Fruit fly (Drosophila melanogaster) whole organism, embryonic: ENCODE results near the gene CG1640.

Source experiments
- Atf-2 ChIP-seq: fragments of 200-800 bp; sonication (Bioruptor generic); optimal IDR thresholded peaks from 2 replicates; lab custom pipeline; 2016; ENCODE audit warnings: missing biosample characterization, missing genetic modification characterization
- Atf6 ChIP-seq: fragments of 200-800 bp; sonication (Bioruptor generic); IDR thresholded peaks from 2 replicates; pipeline ENCODE4 v1.3.6; 2022; ENCODE audit warnings: missing biosample characterization, missing genetic modification characterization
- CG10321 ChIP-seq: fragments of 200-800 bp; sonication (Bioruptor generic); IDR thresholded peaks from 2 replicates; pipeline ENCODE4 v1.3.6; 2022; ENCODE audit warnings: missing biosample characterization, missing genetic modification characterization
- CG18599 ChIP-seq: fragments of 200-800 bp; sonication (Bioruptor generic); optimal IDR thresholded peaks from 3 replicates; lab custom pipeline; 2017; ENCODE audit warnings: missing biosample characterization, missing genetic modification characterization, mild to moderate bottlenecking, moderate library complexity, missing genetic modification reagents
- CG2202 ChIP-seq: fragments of 200-800 bp; sonication (Bioruptor generic); optimal IDR thresholded peaks from 2 replicates; lab custom pipeline; 2018; ENCODE audit warnings: missing biosample characterization, mild to moderate bottlenecking, missing genetic modification characterization
- CG30020 ChIP-seq: fragments of 200-800 bp; optimal IDR thresholded peaks from 2 replicates; lab custom pipeline; 2019; ENCODE audit warnings: missing biosample characterization, mild to moderate bottlenecking, missing genetic modification characterization, moderate library complexity
- CG33213 ChIP-seq: fragments of 200-800 bp; sonication (Bioruptor generic); optimal IDR thresholded peaks from 3 replicates; lab custom pipeline; 2016; ENCODE audit warnings: missing biosample characterization, missing genetic modification characterization
- CG3407 ChIP-seq: fragments of 200-800 bp; sonication (Bioruptor generic); optimal IDR thresholded peaks from 2 replicates; lab custom pipeline; 2018; ENCODE audit warnings: missing biosample characterization, mild to moderate bottlenecking, missing genetic modification characterization
- CG4404 ChIP-seq: fragments of 200-800 bp; sonication (Bioruptor generic); IDR thresholded peaks from 2 replicates; pipeline ENCODE4 v1.3.6; 2022; ENCODE audit warnings: missing biosample characterization, missing genetic modification characterization
- CG5245 ChIP-seq: fragments of 200-800 bp; sonication (Bioruptor generic); optimal IDR thresholded peaks from 3 replicates; lab custom pipeline; 2016; ENCODE audit warnings: missing biosample characterization, missing genetic modification characterization
- CG6683 ChIP-seq: fragments of 200-800 bp; sonication (Bioruptor generic); optimal IDR thresholded peaks from 2 replicates; lab custom pipeline; 2017; ENCODE audit warnings: missing biosample characterization, mild to moderate bottlenecking, missing genetic modification characterization, missing genetic modification reagents
- CG6854 ChIP-seq: fragments of 200-800 bp; sonication (Bioruptor generic); optimal IDR thresholded peaks from 3 replicates; lab custom pipeline; 2017; ENCODE audit warnings: missing biosample characterization, mild to moderate bottlenecking, missing genetic modification characterization
- CG7372 ChIP-seq: fragments of 200-800 bp; sonication (Bioruptor generic); IDR thresholded peaks from 2 replicates; pipeline ENCODE4 v1.3.6; 2022; ENCODE audit warnings: missing biosample characterization, missing genetic modification characterization
- CG7928 ChIP-seq: fragments of 200-800 bp; sonication (Bioruptor generic); optimal IDR thresholded peaks from 2 replicates; lab custom pipeline; 2017; ENCODE audit warnings: missing biosample characterization, mild to moderate bottlenecking, missing genetic modification characterization
- CG7963 ChIP-seq: fragments of 200-800 bp; sonication (Bioruptor generic); IDR thresholded peaks from 3 replicates; pipeline ENCODE4 v1.3.6; 2022; ENCODE audit warnings: missing biosample characterization, missing genetic modification characterization; ENCODE audit not compliant: partially characterized antibody
- CG8089 ChIP-seq: fragments of 200-800 bp; sonication (Bioruptor generic); optimal IDR thresholded peaks from 3 replicates; lab custom pipeline; 2016; ENCODE audit warnings: missing biosample characterization, missing genetic modification characterization
- CG8281 ChIP-seq: fragments of 200-800 bp; sonication (Bioruptor generic); optimal IDR thresholded peaks from 2 replicates; lab custom pipeline; 2018; ENCODE audit warnings: missing biosample characterization, mild to moderate bottlenecking, missing genetic modification characterization, moderate library complexity
- CG8765 ChIP-seq: fragments of 200-800 bp; sonication (Bioruptor generic); IDR thresholded peaks from 2 replicates; pipeline ENCODE4 v1.3.6; 2022; ENCODE audit warnings: missing biosample characterization, missing genetic modification characterization
- CG9797 ChIP-seq: fragments of 200-800 bp; sonication (Bioruptor generic); optimal IDR thresholded peaks from 3 replicates; lab custom pipeline; 2018; ENCODE audit warnings: missing biosample characterization, mild to moderate bottlenecking, missing genetic modification characterization
- CTCF ChIP-seq: fragments of 200-800 bp; sonication (Bioruptor generic); optimal IDR thresholded peaks from 2 replicates; lab custom pipeline; 2017; ENCODE audit warnings: missing biosample characterization, mild to moderate bottlenecking, missing genetic modification characterization, moderate library complexity
- CkIIα-i1 ChIP-seq: fragments of 200-800 bp; sonication (Bioruptor generic); IDR thresholded peaks from 2 replicates; pipeline ENCODE4 v1.3.6; 2022; ENCODE audit warnings: missing biosample characterization, missing genetic modification characterization
- Fer3 ChIP-seq: fragments of 200-800 bp; sonication (Bioruptor generic); optimal IDR thresholded peaks from 2 replicates; lab custom pipeline; 2018; ENCODE audit warnings: missing biosample characterization, mild to moderate bottlenecking, missing genetic modification characterization, moderate library complexity
- H15 ChIP-seq: fragments of 200-800 bp; sonication (Bioruptor generic); IDR thresholded peaks from 3 replicates; pipeline ENCODE4 v1.3.6; 2022; ENCODE audit warnings: missing biosample characterization, missing genetic modification characterization
- Hsf ChIP-seq: fragments of 200-800 bp; sonication (Bioruptor generic); optimal IDR thresholded peaks from 3 replicates; lab custom pipeline; 2016; ENCODE audit warnings: missing biosample characterization, missing genetic modification characterization
- Lhr ChIP-seq: fragments of 200-800 bp; sonication (Bioruptor generic); optimal IDR thresholded peaks from 3 replicates; lab custom pipeline; 2017; ENCODE audit warnings: mild to moderate bottlenecking, missing biosample characterization, missing genetic modification reagents, missing genetic modification characterization
- MBD-R2 ChIP-seq: fragments of 200-800 bp; sonication (Bioruptor generic); IDR thresholded peaks from 2 replicates; pipeline ENCODE4 v1.3.6; 2022; ENCODE audit warnings: missing biosample characterization, missing genetic modification characterization
- Sox102F ChIP-seq: fragments of 200-800 bp; sonication (Bioruptor generic); optimal IDR thresholded peaks from 2 replicates; lab custom pipeline; 2018; ENCODE audit warnings: missing biosample characterization, mild to moderate bottlenecking, missing genetic modification characterization, moderate library complexity
- amos ChIP-seq: fragments of 200-800 bp; sonication (Bioruptor generic); IDR thresholded peaks from 2 replicates; pipeline ENCODE4 v1.3.6; 2022; ENCODE audit warnings: missing biosample characterization, missing genetic modification characterization; ENCODE audit not compliant: partially characterized antibody
- br ChIP-seq: fragments of >200 bp; optimal IDR thresholded peaks from 2 replicates; lab custom pipeline; 2017
- dimm ChIP-seq: fragments of 200-800 bp; sonication (Bioruptor generic); IDR thresholded peaks from 2 replicates; pipeline ENCODE4 v1.3.6; 2022; ENCODE audit warnings: missing biosample characterization, missing genetic modification characterization
- en ChIP-seq: fragments of 200-800 bp; sonication (Bioruptor generic); optimal IDR thresholded peaks from 2 replicates; lab custom pipeline; 2016; ENCODE audit warnings: missing biosample characterization, missing genetic modification characterization
- eyg ChIP-seq: fragments of 200-800 bp; sonication (Bioruptor generic); optimal IDR thresholded peaks from 3 replicates; lab custom pipeline; 2016; ENCODE audit warnings: missing biosample characterization, missing genetic modification characterization
- fd3F ChIP-seq: fragments of 200-800 bp; sonication (Bioruptor generic); optimal IDR thresholded peaks from 2 replicates; lab custom pipeline; 2018; ENCODE audit warnings: missing biosample characterization, mild to moderate bottlenecking, missing genetic modification characterization, moderate library complexity
- gfzf ChIP-seq: fragments of 200-800 bp; sonication (Bioruptor generic); optimal IDR thresholded peaks from 2 replicates; lab custom pipeline; 2016; ENCODE audit warnings: missing biosample characterization, mild to moderate bottlenecking, missing genetic modification characterization, moderate library complexity
- gro ChIP-seq: fragments of 200-800 bp; sonication (Bioruptor generic); optimal IDR thresholded peaks from 2 replicates; lab custom pipeline; 2016; ENCODE audit warnings: missing biosample characterization, missing genetic modification characterization
- hkb ChIP-seq, 2 experiments: fragments of 200-800 bp in 1 of 2; fragments of >200 bp in 1 of 2; sonication (Bioruptor generic) in 1 of 2; IDR thresholded peaks in 1 of 2; optimal IDR thresholded peaks in 1 of 2; 2 replicates each; pipeline versions ENCODE4 v1.3.6 to Lab custom; 2017 to 2022; ENCODE audit warnings: missing biosample characterization in 1 of 2, missing genetic modification characterization in 1 of 2
- ind ChIP-seq: fragments of 200-800 bp; sonication (Bioruptor generic); optimal IDR thresholded peaks from 3 replicates; lab custom pipeline; 2016; ENCODE audit warnings: missing biosample characterization, missing genetic modification characterization
- inv ChIP-seq: fragments of 200-800 bp; sonication (Bioruptor generic); IDR thresholded peaks from 2 replicates; pipeline ENCODE4 v1.3.6; 2022; ENCODE audit warnings: missing biosample characterization, missing genetic modification characterization; ENCODE audit not compliant: partially characterized antibody
- kah ChIP-seq: fragments of 200-800 bp; sonication (Bioruptor generic); optimal IDR thresholded peaks from 2 replicates; lab custom pipeline; 2018; ENCODE audit warnings: missing biosample characterization, mild to moderate bottlenecking, missing genetic modification characterization
- lmd ChIP-seq: fragments of 200-800 bp; sonication (Bioruptor generic); IDR thresholded peaks from 2 replicates; pipeline ENCODE4 v1.3.6; 2022; ENCODE audit warnings: missing biosample characterization, missing genetic modification characterization
- mam ChIP-seq: fragments of 200-800 bp; sonication (Bioruptor generic); optimal IDR thresholded peaks from 3 replicates; lab custom pipeline; 2016; ENCODE audit warnings: missing biosample characterization, missing genetic modification characterization
- nerfin-2 ChIP-seq: fragments of 200-800 bp; sonication (Bioruptor generic); IDR thresholded peaks from 2 replicates; pipeline ENCODE4 v1.3.6; 2022; ENCODE audit warnings: missing biosample characterization, missing genetic modification characterization; ENCODE audit not compliant: partially characterized antibody
- nom ChIP-seq: fragments of 200-800 bp; sonication (Bioruptor generic); optimal IDR thresholded peaks from 2 replicates; lab custom pipeline; 2017; ENCODE audit warnings: missing biosample characterization, missing genetic modification characterization, mild to moderate bottlenecking, moderate library complexity, missing genetic modification reagents
- pum ChIP-seq: fragments of 200-800 bp; sonication (Bioruptor generic); optimal IDR thresholded peaks from 2 replicates; lab custom pipeline; 2016; ENCODE audit warnings: missing biosample characterization, missing genetic modification characterization
- ranshi ChIP-seq: fragments of 200-800 bp; sonication (Bioruptor generic); IDR thresholded peaks from 2 replicates; pipeline ENCODE4 v1.3.6; 2022; ENCODE audit warnings: missing biosample characterization, missing genetic modification characterization
- ro ChIP-seq: fragments of 200-800 bp; sonication (Bioruptor generic); IDR thresholded peaks from 2 replicates; pipeline ENCODE4 v1.3.6; 2022; ENCODE audit warnings: missing biosample characterization, missing genetic modification characterization
- sens ChIP-seq: fragments of 200-800 bp; sonication (Bioruptor generic); peaks from one replicate; lab custom pipeline; 2016; ENCODE audit warnings: missing biosample characterization, missing genetic modification characterization
- slou ChIP-seq: fragments of 200-800 bp; sonication (Bioruptor generic); optimal IDR thresholded peaks from 3 replicates; lab custom pipeline; 2016; ENCODE audit warnings: missing biosample characterization, missing genetic modification characterization
- ssp ChIP-seq: fragments of 200-800 bp; sonication (Bioruptor generic); IDR thresholded peaks from 2 replicates; pipeline ENCODE4 v1.3.6; 2022; ENCODE audit warnings: missing biosample characterization, missing genetic modification characterization
- tup ChIP-seq: fragments of 200-800 bp; sonication (Bioruptor generic); optimal IDR thresholded peaks from 2 replicates; lab custom pipeline; 2016; ENCODE audit warnings: missing biosample characterization, mild to moderate bottlenecking, missing genetic modification characterization, moderate library complexity

The CG1640 gene

dm6 chrX:13390465-13391173, 20.2 kb downstream of the CG1640 start (continued):
- TF ChIP-seq CG30020 (tag; lab: Kevin White, UChicago) (no peak), slou (GFP tag; lab: Kevin White, UChicago) (no peak), Lhr (GFP tag; lab: Kevin White, UChicago) (no peak), CG8089 (GFP tag; lab: Kevin White, UChicago) (no peak), Hsf (GFP tag; lab: Kevin White, UChicago) (no peak), CG9797 (GFP tag; lab: Kevin White, UChicago) (no peak), Atf6 (peak; percentile 84), en (GFP tag; lab: Kevin White, UChicago) (no peak), Atf-2 (GFP tag; lab: Kevin White, UChicago) (no peak), ind (GFP tag; lab: Kevin White, UChicago) (peak; percentile 43), br (lab: Kevin White, UChicago) (no peak), CG2202 (tag; lab: Kevin White, UChicago) (no peak), inv (GFP tag; lab: Robert Waterston, UW) (no peak), mam (GFP tag; lab: Kevin White, UChicago) (no peak), CG3407 (GFP tag; lab: Kevin White, UChicago) (no peak), CkIIα-i1 (GFP tag; lab: Robert Waterston, UW) (0 out of 2 replicates have a peak, but pooled peaks have one; percentile 6), H15 (GFP tag; lab: Robert Waterston, UW) (no peak), gfzf (no peak), CG18599 (GFP tag; lab: Kevin White, UChicago) (peak; percentile 87), CG5245 (no peak), CG7372 (GFP tag; lab: Robert Waterston, UW) (peak; percentile 64), gro (GFP tag; lab: Kevin White, UChicago) (no peak), tup (GFP tag; lab: Kevin White, UChicago) (no peak), fd3F (GFP tag; lab: Kevin White, UChicago) (peak; percentile 83), sens (GFP tag; lab: Kevin White, UChicago) (peak; percentile 27), nom (GFP tag; lab: Kevin White, UChicago) (peak; percentile 21), CG33213 (GFP tag; lab: Kevin White, UChicago) (no peak), CG7963 (GFP tag; lab: Robert Waterston, UW) (no peak), CG8765 (no peak; the same call in 1 of the 2 replicates), hkb (optimal IDR thresholded peaks at IDR 0.05; lab: Kevin White, UChicago) (no peak), hkb (GFP tag; IDR thresholded peaks at IDR 0.05; lab: Robert Waterston, UW) (peak; percentile 80), CG8281 (peak; percentile 14), amos (GFP tag; lab: Robert Waterston, UW) (no peak), Sox102F (GFP tag; lab: Kevin White, UChicago) (peak; percentile 53), kah (no peak), CG6854 (peak; percentile 52), eyg (GFP tag; lab: Kevin White, UChicago) (no peak), nerfin-2 (GFP tag; lab: Robert Waterston, UW) (no peak), CG7928 (GFP tag; lab: Kevin White, UChicago) (no peak), CG6683 (peak; percentile 49), ro (no peak), MBD-R2 (GFP tag; lab: Robert Waterston, UW) (peak; percentile 67; the same call in 1 of the 2 replicates), dimm (no peak), pum (GFP tag; lab: Kevin White, UChicago) (no peak), CG4404 (GFP tag; lab: Robert Waterston, UW) (0 out of 2 replicates have a peak, but pooled peaks have one; percentile 29), Fer3 (tag; lab: Kevin White, UChicago) (peak; percentile 83), CTCF (GFP tag; lab: Kevin White, UChicago) (no peak), lmd (GFP tag; lab: Robert Waterston, UW) (peak; percentile 60; the same call in 1 of the 2 replicates), CG10321 (GFP tag; lab: Robert Waterston, UW) (0 out of 2 replicates have a peak, but pooled peaks have one; percentile 35), ranshi (GFP tag; lab: Robert Waterston, UW) (peak; percentile 66), ssp (GFP tag; lab: Robert Waterston, UW) (no peak; the same call in 1 of the 2 replicates)
